Fruit fly (Drosophila melanogaster) whole organism, embryonic: ENCODE measurements around the gene Esyt2.

Source experiments
- CG10321 ChIP-seq: fragments of 200-800 bp; sonication (Bioruptor generic); IDR thresholded peaks from 2 replicates; pipeline ENCODE4 v1.3.6; 2022; ENCODE audit warnings: missing biosample characterization, missing genetic modification characterization
- CG11560 ChIP-seq: fragments of 200-800 bp; sonication (Bioruptor generic); IDR thresholded peaks from 3 replicates; pipeline ENCODE4 v1.3.6; 2022; ENCODE audit warnings: missing biosample characterization, missing genetic modification characterization
- CG12769 ChIP-seq: fragments of 200-800 bp; sonication (Bioruptor generic); optimal IDR thresholded peaks from 2 replicates; lab custom pipeline; 2019; ENCODE audit warnings: missing biosample characterization, mild to moderate bottlenecking, missing genetic modification characterization, moderate library complexity
- CG12942 ChIP-seq: fragments of 200-800 bp; sonication (Bioruptor generic); optimal IDR thresholded peaks from 3 replicates; lab custom pipeline; 2016; ENCODE audit warnings: missing biosample characterization, missing genetic modification characterization
- CG14014 ChIP-seq: fragments of 200-800 bp; sonication (Bioruptor generic); IDR thresholded peaks from 2 replicates; pipeline ENCODE4 v1.3.6; 2022; ENCODE audit warnings: missing biosample characterization, missing genetic modification characterization
- CG14050 ChIP-seq: fragments of 200-800 bp; sonication (Bioruptor generic); IDR thresholded peaks from 3 replicates; pipeline ENCODE4 v1.3.6; 2022; ENCODE audit warnings: missing biosample characterization, missing genetic modification characterization
- CG14965 ChIP-seq: fragments of 200-800 bp; sonication (Bioruptor generic); optimal IDR thresholded peaks from 2 replicates; lab custom pipeline; 2016; ENCODE audit warnings: missing biosample characterization, missing genetic modification characterization, borderline replicate concordance
- CG15269 ChIP-seq: fragments of 200-800 bp; sonication (Bioruptor generic); optimal IDR thresholded peaks from 2 replicates; lab custom pipeline; 2018; ENCODE audit warnings: missing biosample characterization, mild to moderate bottlenecking, missing genetic modification characterization, moderate library complexity
- CG1602 ChIP-seq: fragments of 200-800 bp; sonication (Bioruptor generic); optimal IDR thresholded peaks from 3 replicates; lab custom pipeline; 2016; ENCODE audit warnings: missing biosample characterization, missing genetic modification characterization
- CG17612 ChIP-seq: fragments of 200-800 bp; sonication (Bioruptor generic); IDR thresholded peaks from 2 replicates; pipeline ENCODE4 v1.3.6; 2022; ENCODE audit warnings: missing biosample characterization, missing genetic modification characterization
- CG18476 ChIP-seq: fragments of 200-800 bp; sonication (Bioruptor generic); optimal IDR thresholded peaks from 2 replicates; lab custom pipeline; 2016; ENCODE audit warnings: missing biosample characterization, mild to moderate bottlenecking, missing genetic modification characterization
- CG32532 ChIP-seq: fragments of 200-800 bp; sonication (Bioruptor generic); IDR thresholded peaks from 2 replicates; pipeline ENCODE4 v1.3.6; 2022; ENCODE audit warnings: missing biosample characterization, missing genetic modification characterization
- CG32767 ChIP-seq: fragments of 200-800 bp; sonication (Bioruptor generic); IDR thresholded peaks from 2 replicates; pipeline ENCODE4 v1.3.6; 2022; ENCODE audit warnings: missing biosample characterization, missing genetic modification characterization
- CG33557 ChIP-seq: fragments of 200-800 bp; sonication (Bioruptor generic); optimal IDR thresholded peaks from 2 replicates; lab custom pipeline; 2019; ENCODE audit warnings: missing biosample characterization, mild to moderate bottlenecking, missing genetic modification characterization, moderate library complexity
- CG34224 ChIP-seq: fragments of 200-800 bp; sonication (Bioruptor generic); IDR thresholded peaks from 3 replicates; pipeline ENCODE4 v1.3.6; 2022; ENCODE audit warnings: missing biosample characterization, missing genetic modification characterization; ENCODE audit not compliant: partially characterized antibody
- CG3838 ChIP-seq: fragments of 200-800 bp; sonication (Bioruptor generic); optimal IDR thresholded peaks from 3 replicates; lab custom pipeline; 2016; ENCODE audit warnings: missing biosample characterization, missing genetic modification characterization
- CG42726 ChIP-seq: fragments of 200-800 bp; sonication (Bioruptor generic); IDR thresholded peaks from 2 replicates; pipeline ENCODE4 v1.3.6; 2022; ENCODE audit warnings: missing biosample characterization, missing genetic modification characterization; ENCODE audit not compliant: partially characterized antibody
- CG4282 ChIP-seq: fragments of 200-800 bp; sonication (Bioruptor generic); optimal IDR thresholded peaks from 2 replicates; lab custom pipeline; 2016; ENCODE audit warnings: missing biosample characterization, missing genetic modification characterization
- CG4730 ChIP-seq: fragments of 200-800 bp; sonication (Bioruptor generic); IDR thresholded peaks from 2 replicates; pipeline ENCODE4 v1.3.6; 2022; ENCODE audit warnings: missing biosample characterization, missing genetic modification characterization
- CG7357 ChIP-seq: fragments of 200-800 bp; sonication (Bioruptor generic); IDR thresholded peaks from 3 replicates; pipeline ENCODE4 v1.3.6; 2022; ENCODE audit warnings: missing biosample characterization, missing genetic modification characterization
- CG7372 ChIP-seq: fragments of 200-800 bp; sonication (Bioruptor generic); IDR thresholded peaks from 2 replicates; pipeline ENCODE4 v1.3.6; 2022; ENCODE audit warnings: missing biosample characterization, missing genetic modification characterization
- CG8089 ChIP-seq: fragments of 200-800 bp; sonication (Bioruptor generic); optimal IDR thresholded peaks from 3 replicates; lab custom pipeline; 2016; ENCODE audit warnings: missing biosample characterization, missing genetic modification characterization
- Deaf1 ChIP-seq: fragments of 200-800 bp; optimal IDR thresholded peaks from 3 replicates; lab custom pipeline; 2019; ENCODE audit warnings: missing biosample characterization, mild to moderate bottlenecking, missing genetic modification characterization, moderate library complexity
- E2f1 ChIP-seq: fragments of 200-800 bp; sonication (Bioruptor generic); IDR thresholded peaks from 2 replicates; pipeline ENCODE4 v1.3.6; 2022; ENCODE audit warnings: missing biosample characterization, missing genetic modification characterization
- ERR ChIP-seq: fragments of 200-800 bp; sonication (Bioruptor generic); optimal IDR thresholded peaks from 2 replicates; lab custom pipeline; 2016; ENCODE audit warnings: missing biosample characterization, missing genetic modification characterization
- Ets65A ChIP-seq: fragments of 200-800 bp; sonication (Bioruptor generic); peaks from one replicate; lab custom pipeline; 2016; ENCODE audit warnings: missing biosample characterization, missing genetic modification characterization
- Fer3 ChIP-seq: fragments of 200-800 bp; sonication (Bioruptor generic); optimal IDR thresholded peaks from 2 replicates; lab custom pipeline; 2018; ENCODE audit warnings: missing biosample characterization, mild to moderate bottlenecking, missing genetic modification characterization, moderate library complexity
- Hand ChIP-seq: fragments of 200-800 bp; sonication (Bioruptor generic); optimal IDR thresholded peaks from 2 replicates; lab custom pipeline; 2017; ENCODE audit warnings: mild to moderate bottlenecking, missing biosample characterization, missing genetic modification reagents, missing genetic modification characterization
- Hr78 ChIP-seq, 2 experiments: fragments of 200-800 bp in 1 of 2; fragments of >200 bp in 1 of 2; sonication (Bioruptor generic) in 1 of 2; optimal IDR thresholded peaks; 2 replicates each; lab custom pipeline; 2017 to 2019; ENCODE audit warnings: missing biosample characterization in 2 of 2, missing genetic modification characterization in 2 of 2, mild to moderate bottlenecking in 1 of 2, moderate library complexity in 1 of 2
- Lhr ChIP-seq: fragments of 200-800 bp; sonication (Bioruptor generic); optimal IDR thresholded peaks from 3 replicates; lab custom pipeline; 2017; ENCODE audit warnings: mild to moderate bottlenecking, missing biosample characterization, missing genetic modification reagents, missing genetic modification characterization
- MESR4 ChIP-seq: fragments of 200-800 bp; sonication (Bioruptor generic); optimal IDR thresholded peaks from 2 replicates; lab custom pipeline; 2018; ENCODE audit warnings: missing biosample characterization, mild to moderate bottlenecking, missing genetic modification characterization, moderate library complexity
- Med ChIP-seq: fragments of 200-800 bp; sonication (Bioruptor generic); peaks from one replicate; lab custom pipeline; 2016; ENCODE audit warnings: missing biosample characterization, missing genetic modification characterization, mild to moderate bottlenecking, inconsistent platforms, moderate library complexity
- Ptx1 ChIP-seq: fragments of 200-800 bp; sonication (Bioruptor generic); IDR thresholded peaks from 2 replicates; pipeline ENCODE4 v1.3.6; 2022; ENCODE audit warnings: missing biosample characterization, missing genetic modification characterization
- Rfx ChIP-seq: fragments of 200-800 bp; sonication (Bioruptor generic); IDR thresholded peaks from 2 replicates; pipeline ENCODE4 v1.3.6; 2022; ENCODE audit warnings: missing biosample characterization, missing genetic modification characterization
- Ssrp ChIP-seq: fragments of 200-800 bp; sonication (Bioruptor generic); optimal IDR thresholded peaks from 2 replicates; lab custom pipeline; 2018; ENCODE audit warnings: missing biosample characterization, mild to moderate bottlenecking, missing genetic modification characterization, moderate library complexity
- amos ChIP-seq: fragments of 200-800 bp; sonication (Bioruptor generic); IDR thresholded peaks from 2 replicates; pipeline ENCODE4 v1.3.6; 2022; ENCODE audit warnings: missing biosample characterization, missing genetic modification characterization; ENCODE audit not compliant: partially characterized antibody
- bab2 ChIP-seq: fragments of 200-800 bp; sonication (Bioruptor generic); optimal IDR thresholded peaks from 2 replicates; lab custom pipeline; 2016; ENCODE audit warnings: missing biosample characterization, missing genetic modification characterization
- bigmax ChIP-seq: fragments of 200-800 bp; sonication (Bioruptor generic); optimal IDR thresholded peaks from 2 replicates; lab custom pipeline; 2018; ENCODE audit warnings: missing biosample characterization, mild to moderate bottlenecking, missing genetic modification characterization
- cas ChIP-seq: fragments of 200-800 bp; sonication (Bioruptor generic); IDR thresholded peaks from 2 replicates; pipeline ENCODE4 v1.3.6; 2022; ENCODE audit warnings: missing biosample characterization, missing genetic modification characterization
- cg ChIP-seq: fragments of 200-800 bp; sonication (Bioruptor generic); optimal IDR thresholded peaks from 3 replicates; lab custom pipeline; 2019; ENCODE audit warnings: missing biosample characterization, mild to moderate bottlenecking, missing genetic modification characterization, moderate library complexity
- chinmo ChIP-seq: fragments of 200-800 bp; sonication (Bioruptor generic); IDR thresholded peaks from 4 replicates; pipeline ENCODE4 v1.3.6; 2022; ENCODE audit warnings: missing biosample characterization, missing genetic modification characterization; ENCODE audit not compliant: partially characterized antibody
- ci ChIP-seq: fragments of 200-800 bp; sonication (Bioruptor generic); IDR thresholded peaks from 3 replicates; pipeline ENCODE4 v1.3.6; 2022; ENCODE audit warnings: missing biosample characterization, missing genetic modification characterization
- dimm ChIP-seq: fragments of 200-800 bp; sonication (Bioruptor generic); IDR thresholded peaks from 2 replicates; pipeline ENCODE4 v1.3.6; 2022; ENCODE audit warnings: missing biosample characterization, missing genetic modification characterization
- ind ChIP-seq: fragments of 200-800 bp; sonication (Bioruptor generic); optimal IDR thresholded peaks from 3 replicates; lab custom pipeline; 2016; ENCODE audit warnings: missing biosample characterization, missing genetic modification characterization
- jing ChIP-seq: fragments of 200-800 bp; sonication (Bioruptor generic); optimal IDR thresholded peaks from 2 replicates; lab custom pipeline; 2018; ENCODE audit warnings: missing biosample characterization, mild to moderate bottlenecking, missing genetic modification characterization
- kah ChIP-seq: fragments of 200-800 bp; sonication (Bioruptor generic); optimal IDR thresholded peaks from 2 replicates; lab custom pipeline; 2018; ENCODE audit warnings: missing biosample characterization, mild to moderate bottlenecking, missing genetic modification characterization
- kni ChIP-seq: fragments of 200-800 bp; sonication (Bioruptor generic); optimal IDR thresholded peaks from 3 replicates; lab custom pipeline; 2017; ENCODE audit warnings: mild to moderate bottlenecking, missing biosample characterization, missing genetic modification reagents, missing genetic modification characterization
- slou ChIP-seq: fragments of 200-800 bp; sonication (Bioruptor generic); optimal IDR thresholded peaks from 3 replicates; lab custom pipeline; 2016; ENCODE audit warnings: missing biosample characterization, missing genetic modification characterization
- sqz ChIP-seq: fragments of 200-800 bp; sonication (Bioruptor generic); optimal IDR thresholded peaks from 3 replicates; lab custom pipeline; 2018; ENCODE audit warnings: missing biosample characterization, mild to moderate bottlenecking, missing genetic modification characterization
- tgo ChIP-seq: fragments of 200-800 bp; sonication (Bioruptor generic); IDR thresholded peaks from 3 replicates; pipeline ENCODE4 v1.3.6; 2022; ENCODE audit warnings: missing biosample characterization, missing genetic modification characterization
- z ChIP-seq: fragments of 200-800 bp; sonication (Bioruptor generic); IDR thresholded peaks from 3 replicates; pipeline ENCODE4 v1.3.6; 2022; ENCODE audit warnings: missing biosample characterization, missing genetic modification characterization

Esyt2 gene

DNA sequence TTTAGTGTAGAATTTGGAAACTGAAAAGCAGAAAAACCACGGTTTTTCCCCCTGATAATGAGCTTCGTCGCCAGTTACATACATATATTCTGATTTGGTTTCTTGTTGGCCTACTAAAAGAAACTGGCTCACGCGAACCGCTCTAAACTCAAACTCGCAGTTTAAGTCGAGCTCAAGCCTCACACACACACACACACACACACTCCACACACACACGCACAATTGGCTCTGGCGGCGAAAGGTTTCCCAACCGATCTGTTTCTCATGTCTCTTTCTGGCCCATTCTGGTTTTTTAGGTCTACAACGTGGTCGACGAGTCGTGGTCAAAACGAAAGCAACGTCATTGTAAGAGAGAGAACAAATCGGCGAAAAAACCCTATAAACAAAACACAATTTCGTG, 45.8 kb downstream of the Esyt2 start:
- TF ChIP-seq MESR4 (GFP tag; lab: Kevin White, UChicago) (no peak), Fer3 (tag; lab: Kevin White, UChicago) (no peak), CG4730 (GFP tag; lab: Robert Waterston, UW) (no peak), cg (GFP tag; lab: Kevin White, UChicago) (peak; percentile 64), CG7357 (GFP tag; lab: Robert Waterston, UW) (no peak), amos (GFP tag; lab: Robert Waterston, UW) (no peak), kah (no peak), Rfx (no peak), CG8089 (GFP tag; lab: Kevin White, UChicago) (no peak), slou (no peak), E2f1 (GFP tag; lab: Robert Waterston, UW) (no peak), Med (peak; percentile 30), Ptx1 (no peak), CG7372 (GFP tag; lab: Robert Waterston, UW) (no peak), CG14050 (GFP tag; lab: Robert Waterston, UW) (no peak), CG32767 (GFP tag; lab: Robert Waterston, UW) (no peak), ind (GFP tag; lab: Kevin White, UChicago) (no peak), bigmax (no peak), z (GFP tag; lab: Robert Waterston, UW) (peak; percentile 66; the same call in 1 of the 3 replicates), CG4282 (no peak), ERR (no peak), CG14965 (GFP tag; lab: Kevin White, UChicago) (no peak), kni (GFP tag; lab: Kevin White, UChicago) (peak; percentile 45), Hr78 (GFP tag; optimal IDR thresholded peaks at IDR 0.05; lab: Kevin White, UChicago) (no peak), dimm (no peak), chinmo (GFP tag; lab: Robert Waterston, UW) (0 out of 4 replicates have a peak, but pooled peaks have one; percentile 9), bab2 (GFP tag; lab: Kevin White, UChicago) (no peak), CG42726 (GFP tag; lab: Robert Waterston, UW) (no peak), Lhr (GFP tag; lab: Kevin White, UChicago) (no peak), CG12769 (tag; lab: Kevin White, UChicago) (peak; percentile 36)

DNA sequence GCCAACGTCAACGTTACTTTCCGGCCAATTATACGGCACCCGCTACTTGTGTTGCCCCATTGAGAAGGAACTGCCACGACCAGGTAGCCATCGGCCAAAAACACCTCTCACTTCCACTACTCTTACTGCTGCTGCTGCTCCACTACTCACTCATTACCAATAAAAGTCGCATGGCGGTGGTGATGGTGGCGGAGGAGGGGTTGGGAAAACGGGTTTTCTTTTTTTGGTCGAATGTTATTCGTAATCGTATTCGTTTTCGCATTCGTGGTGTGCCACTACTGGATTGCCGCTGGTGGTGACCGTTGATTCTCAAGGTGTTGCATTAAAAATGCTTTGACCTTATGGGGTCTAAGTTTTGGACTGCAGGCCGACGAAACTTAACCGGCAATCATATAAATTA, 49.2 kb downstream of the Esyt2 start:
- TF ChIP-seq ci (GFP tag; lab: Robert Waterston, UW) (0 out of 3 replicates have a peak, but pooled peaks have one; percentile 21), Ssrp (no peak), CG12769 (tag; lab: Kevin White, UChicago) (peak; percentile 16), tgo (GFP tag; lab: Robert Waterston, UW) (no peak), CG34224 (no peak), CG14014 (GFP tag; lab: Robert Waterston, UW) (no peak), chinmo (GFP tag; lab: Robert Waterston, UW) (0 out of 4 replicates have a peak, but pooled peaks have one; percentile 66), Ets65A (GFP tag; lab: Kevin White, UChicago) (no peak), CG12942 (no peak), CG17612 (GFP tag; lab: Robert Waterston, UW) (no peak), CG18476 (GFP tag; lab: Kevin White, UChicago) (no peak), cas (GFP tag; lab: Robert Waterston, UW) (no peak), CG33557 (GFP tag; lab: Kevin White, UChicago) (no peak), Hand (GFP tag; lab: Kevin White, UChicago) (no peak), bigmax (no peak), CG15269 (tag; lab: Kevin White, UChicago) (no peak), sqz (GFP tag; lab: Kevin White, UChicago) (peak; percentile 48), CG3838 (no peak), CG10321 (GFP tag; lab: Robert Waterston, UW) (no peak), CG1602 (GFP tag; lab: Kevin White, UChicago) (no peak), kni (GFP tag; lab: Kevin White, UChicago) (peak; percentile 53), Deaf1 (tag; lab: Kevin White, UChicago) (peak; percentile 6), CG32532 (no peak), CG11560 (tag; lab: Robert Waterston, UW) (no peak), jing (no peak)
